Worm (Caenorhabditis elegans) whole organism, early embryonic: ENCODE results near the gene cogc-6.

ENCODE experiments used
- B0310.2 ChIP-seq: sonication (generic microtip); optimal IDR thresholded peaks from 2 replicates; lab custom pipeline; 2016; ENCODE audit warnings: mild to moderate bottlenecking, missing genetic modification characterization, missing compliant biosample characterization
- ama-1 ChIP-seq: fragments of 150-350 bp; optimal IDR thresholded peaks from 2 replicates; lab custom pipeline; 2014
- ceh-36 ChIP-seq: sonication (generic microtip); optimal IDR thresholded peaks from 2 replicates; lab custom pipeline; 2016; ENCODE audit warnings: missing genetic modification characterization, inconsistent platforms, missing compliant biosample characterization
- hnd-1 ChIP-seq: sonication (generic microtip); optimal IDR thresholded peaks from 2 replicates; lab custom pipeline; 2016; ENCODE audit warnings: missing genetic modification characterization, missing compliant biosample characterization
- scrt-1 ChIP-seq: fragments of 200-800 bp; sonication (Bioruptor generic); IDR thresholded peaks from 2 replicates; pipeline ENCODE4 v1.3.6; 2022; ENCODE audit warnings: missing genetic modification characterization, missing compliant biosample characterization
- sea-1 ChIP-seq: fragments of 200-800 bp; sonication (Bioruptor generic); conservative IDR thresholded peaks from 2 replicates; pipeline ENCODE4 v1.3.6; 2022; ENCODE audit warnings: missing genetic modification characterization, missing compliant biosample characterization

ce11 chrV:8245457-8245856, 24.3 kb upstream of the cogc-6 start, which contains the start of gene C16D9.5:
- TF ChIP-seq hnd-1 (tag; lab: Kevin White, UChicago), result no peak
- TF ChIP-seq ama-1 (lab: Kevin White, UChicago), result no peak
- no peak for TF ChIP-seq B0310.2 (tag; lab: Kevin White, UChicago)
- TF ChIP-seq ceh-36 (tag; lab: Kevin White, UChicago), result no peak
- no peak for TF ChIP-seq scrt-1
- no peak for TF ChIP-seq sea-1
